Fruit fly (Drosophila melanogaster): Measurements from ENCODE around the gene CG5676.

The CG5676 gene

dm6 chr2L:10249655-10250202, 6.0 kb downstream of the CG5676 start:
- no peak for TF ChIP-seq Ets65A (GFP tag)
- TF ChIP-seq D (optimal IDR thresholded peaks at IDR 0.05), result no peak
- TF ChIP-seq D (GFP tag; optimal IDR thresholded peaks at IDR 0.05), result peak; percentile 57
- no peak for TF ChIP-seq ap (GFP tag; IDR thresholded peaks at IDR 0.05)
- peak; percentile 1 for TF ChIP-seq Side (GFP tag; optimal IDR thresholded peaks at IDR 0.05)
- peak; percentile 50 for TF ChIP-seq CG14710 (tag; optimal IDR thresholded peaks at IDR 0.05)
- TF ChIP-seq CG2202 (tag; optimal IDR thresholded peaks at IDR 0.05), result peak; percentile 30
- no peak for TF ChIP-seq ro (GFP tag; IDR thresholded peaks at IDR 0.05)
- TF ChIP-seq CG17328 (GFP tag; IDR thresholded peaks at IDR 0.05), result no peak
- TF ChIP-seq CG10959 (GFP tag; IDR thresholded peaks at IDR 0.05), result no peak
- peak; percentile 35 for TF ChIP-seq Neu2 (GFP tag; optimal IDR thresholded peaks at IDR 0.05; ENCODE audit: borderline replicate concordance)
- TF ChIP-seq ac (GFP tag; optimal IDR thresholded peaks at IDR 0.05), result peak; percentile 73
- TF ChIP-seq eve (GFP tag; optimal IDR thresholded peaks at IDR 0.05), result peak in 1 of 2 experiments; percentile 91
- peak; percentile 19 for TF ChIP-seq CG6683 (GFP tag; optimal IDR thresholded peaks at IDR 0.05)
- no peak for TF ChIP-seq CG7839 (tag; optimal IDR thresholded peaks at IDR 0.05)
- peak; percentile 91 for TF ChIP-seq nerfin-1 (tag; optimal IDR thresholded peaks at IDR 0.05)
- no peak for TF ChIP-seq al (GFP tag; IDR thresholded peaks at IDR 0.05)
- TF ChIP-seq Blimp-1 (GFP tag; optimal IDR thresholded peaks at IDR 0.05), result no peak
- TF ChIP-seq CG11695 (GFP tag; IDR thresholded peaks at IDR 0.05), result peak; percentile 55; the same call in 1 of the 3 replicates
- TF ChIP-seq B-H2 (GFP tag; optimal IDR thresholded peaks at IDR 0.05), result peak; percentile 31
- TF ChIP-seq CG32772 (GFP tag; IDR thresholded peaks at IDR 0.05), result no peak
- peak; percentile 11 for TF ChIP-seq odd (GFP tag; optimal IDR thresholded peaks at IDR 0.05)
- peak; percentile 11 for TF ChIP-seq CG6254 (GFP tag; optimal IDR thresholded peaks at IDR 0.05)
- TF ChIP-seq Scr (GFP tag; IDR thresholded peaks at IDR 0.05; ENCODE audit: partially characterized antibody), result 0 out of 2 replicates have a peak, but pooled peaks have one; percentile 17
- TF ChIP-seq CrebB (tag; optimal IDR thresholded peaks at IDR 0.05), result peak; percentile 64
- peak; percentile 86 for TF ChIP-seq sens (GFP tag)
- TF ChIP-seq CG12219 (GFP tag; optimal IDR thresholded peaks at IDR 0.05), result peak; percentile 20
- peak; percentile 66 for TF ChIP-seq CG17568 (GFP tag; optimal IDR thresholded peaks at IDR 0.05)
- peak; percentile 64 for TF ChIP-seq sqz (GFP tag; optimal IDR thresholded peaks at IDR 0.05)
- peak; percentile 72 for TF ChIP-seq CG7987 (GFP tag; optimal IDR thresholded peaks at IDR 0.05)
- TF ChIP-seq Doc2 (GFP tag; IDR thresholded peaks at IDR 0.05), result no peak
- peak; percentile 49 for TF ChIP-seq Fer1 (GFP tag; optimal IDR thresholded peaks at IDR 0.05)
- TF ChIP-seq gt (GFP tag; IDR thresholded peaks at IDR 0.05), result no peak
- no peak for TF ChIP-seq CG1647 (GFP tag; optimal IDR thresholded peaks at IDR 0.05)
- TF ChIP-seq otp (GFP tag; IDR thresholded peaks at IDR 0.05), result no peak
- TF ChIP-seq lola (GFP tag; optimal IDR thresholded peaks at IDR 0.05), result peak in 1 of 3 experiments; percentile 51
- peak; percentile 55 for TF ChIP-seq kah (GFP tag; optimal IDR thresholded peaks at IDR 0.05)
- TF ChIP-seq insv (GFP tag; optimal IDR thresholded peaks at IDR 0.05), result peak in 1 of 2 experiments; percentile 55
- TF ChIP-seq bowl (GFP tag; IDR thresholded peaks at IDR 0.05), result no peak
- peak; percentile 16 for TF ChIP-seq sug (tag; optimal IDR thresholded peaks at IDR 0.05)
- peak; percentile 0 for TF ChIP-seq HmgZ (tag; optimal IDR thresholded peaks at IDR 0.05)
- peak; percentile 49 for TF ChIP-seq Kr (GFP tag; optimal IDR thresholded peaks at IDR 0.05)
- TF ChIP-seq sima (GFP tag; optimal IDR thresholded peaks at IDR 0.05), result no peak
- no peak for TF ChIP-seq ken (GFP tag; IDR thresholded peaks at IDR 0.05)
- TF ChIP-seq CG32767 (GFP tag; IDR thresholded peaks at IDR 0.05), result peak; percentile 69; the same call in 1 of the 2 replicates
- no peak for TF ChIP-seq row (GFP tag; IDR thresholded peaks at IDR 0.05)
- TF ChIP-seq Med (GFP tag), result peak; percentile 73
- no peak for TF ChIP-seq Dbx (GFP tag; IDR thresholded peaks at IDR 0.05)
- peak; percentile 60 for TF ChIP-seq CG4707 (GFP tag; optimal IDR thresholded peaks at IDR 0.05)
- TF ChIP-seq CG17359 (tag; optimal IDR thresholded peaks at IDR 0.05), result peak; percentile 34
- peak; percentile 44 for TF ChIP-seq CG17912 (GFP tag; optimal IDR thresholded peaks at IDR 0.05)

All from whole organism, embryonic.